Fruit fly (Drosophila melanogaster) Kc167 (cell line): ENCODE measurements around the gene Cdep.

Source experiments
- Myc ChIP-seq: fragments of >200 bp; optimal IDR thresholded peaks from 2 replicates; lab custom pipeline; 2017; ENCODE audit warnings: missing external identifiers
- Sin3A ChIP-seq: fragments of >200 bp; optimal IDR thresholded peaks from 2 replicates; lab custom pipeline; 2018; ENCODE audit warnings: missing external identifiers
- h ChIP-seq: fragments of >200 bp; optimal IDR thresholded peaks from 3 replicates; lab custom pipeline; 2018; ENCODE audit warnings: missing external identifiers
- insv ChIP-seq: fragments of >200 bp; optimal IDR thresholded peaks from 3 replicates; lab custom pipeline; 2018; ENCODE audit warnings: missing external identifiers
- psq ChIP-seq: fragments of >200 bp; optimal IDR thresholded peaks from 2 replicates; lab custom pipeline; 2017; ENCODE audit warnings: missing external identifiers
- ttk ChIP-seq: sonication (Bioruptor generic); optimal IDR thresholded peaks from 2 replicates; lab custom pipeline; 2017; ENCODE audit warnings: missing external identifiers

Cdep gene

dm6 chr3R:4910365-4910810 lies at the start of gene Cdep:
Gene Cdep (plus strand): TSS chr3R:4910552.
- TF ChIP-seq insv (lab: Kevin White, UChicago) (no peak), Sin3A (lab: Kevin White, UChicago) (no peak), Myc (lab: Kevin White, UChicago) (no peak), ttk (lab: Kevin White, UChicago) (no peak), psq (no peak), h (no peak)

- TF ChIP-seq Sin3A (lab: Kevin White, UChicago) (no peak), ttk (lab: Kevin White, UChicago) (no peak), insv (lab: Kevin White, UChicago) (no peak), psq (no peak), Myc (lab: Kevin White, UChicago) (no peak), h (no peak)
Measured at dm6 chr3R:4861144-4861543, 49.2 kb upstream of the Cdep start.

dm6 chr3R:4863825-4864224 lies 46.5 kb upstream of the Cdep start:
- TF ChIP-seq insv (lab: Kevin White, UChicago) (no peak), psq (no peak), h (no peak), Sin3A (lab: Kevin White, UChicago) (no peak), Myc (lab: Kevin White, UChicago) (no peak), ttk (lab: Kevin White, UChicago) (no peak)

- TF ChIP-seq h, result no peak
- no peak for TF ChIP-seq Sin3A (lab: Kevin White, UChicago)
- no peak for TF ChIP-seq insv (lab: Kevin White, UChicago)
- TF ChIP-seq psq, result no peak
- no peak for TF ChIP-seq ttk (lab: Kevin White, UChicago)
- TF ChIP-seq Myc (lab: Kevin White, UChicago), result no peak
Measured at dm6 chr3R:4864901-4865601, 45.3 kb upstream of the Cdep start.

dm6 chr3R:4866073-4866472 lies 44.3 kb upstream of the Cdep start:
- TF ChIP-seq psq (no peak), insv (lab: Kevin White, UChicago) (no peak), Sin3A (lab: Kevin White, UChicago) (no peak), Myc (lab: Kevin White, UChicago) (no peak), h (no peak), ttk (lab: Kevin White, UChicago) (no peak)

- TF ChIP-seq h, result no peak
- no peak for TF ChIP-seq Sin3A (lab: Kevin White, UChicago)
- no peak for TF ChIP-seq ttk (lab: Kevin White, UChicago)
- TF ChIP-seq Myc (lab: Kevin White, UChicago), result no peak
- no peak for TF ChIP-seq insv (lab: Kevin White, UChicago)
- TF ChIP-seq psq, result no peak
Measured at dm6 chr3R:4866916-4867315, 43.4 kb upstream of the Cdep start.

- no peak for TF ChIP-seq Myc (lab: Kevin White, UChicago)
- TF ChIP-seq psq, result no peak
- TF ChIP-seq ttk (lab: Kevin White, UChicago), result no peak
- no peak for TF ChIP-seq h
- no peak for TF ChIP-seq Sin3A (lab: Kevin White, UChicago)
- TF ChIP-seq insv (lab: Kevin White, UChicago), result no peak
Measured at dm6 chr3R:4868663-4869225, 41.6 kb upstream of the Cdep start.

dm6 chr3R:4873756-4874155 lies 36.6 kb upstream of the Cdep start:
- no peak for TF ChIP-seq insv (lab: Kevin White, UChicago)
- TF ChIP-seq ttk (lab: Kevin White, UChicago), result no peak
- no peak for TF ChIP-seq Myc (lab: Kevin White, UChicago)
- no peak for TF ChIP-seq h
- no peak for TF ChIP-seq psq
- no peak for TF ChIP-seq Sin3A (lab: Kevin White, UChicago)

- TF ChIP-seq h (no peak), Sin3A (lab: Kevin White, UChicago) (no peak), psq (no peak), Myc (lab: Kevin White, UChicago) (no peak), insv (lab: Kevin White, UChicago) (no peak), ttk (lab: Kevin White, UChicago) (no peak)
Measured at dm6 chr3R:4878433-4878832, 31.9 kb upstream of the Cdep start, which contains the start of gene laf. Gene laf (minus strand): TSS chr3R:4878533.

- TF ChIP-seq h, result no peak
- no peak for TF ChIP-seq Sin3A (lab: Kevin White, UChicago)
- TF ChIP-seq insv (lab: Kevin White, UChicago), result no peak
- TF ChIP-seq psq, result no peak
- TF ChIP-seq Myc (lab: Kevin White, UChicago), result no peak
- no peak for TF ChIP-seq ttk (lab: Kevin White, UChicago)
Measured at dm6 chr3R:4883186-4883746, 27.1 kb upstream of the Cdep start.

- no peak for TF ChIP-seq ttk (lab: Kevin White, UChicago)
- no peak for TF ChIP-seq Myc (lab: Kevin White, UChicago)
- TF ChIP-seq psq, result no peak
- no peak for TF ChIP-seq h
- TF ChIP-seq Sin3A (lab: Kevin White, UChicago), result no peak
- no peak for TF ChIP-seq insv (lab: Kevin White, UChicago)
Measured at dm6 chr3R:4883864-4884263, 26.5 kb upstream of the Cdep start.
